Worm (Caenorhabditis elegans) whole organism, L4 larva: Measurements from ENCODE around the gene prx-5.
A peak's percentile ranks its signal among the peaks of the same experiment; 100 is the strongest.

ENCODE experiments used
- F10B5.3 ChIP-seq: sonication (generic microtip); optimal IDR thresholded peaks from 2 replicates; lab custom pipeline; 2016; ENCODE audit warnings: mild to moderate bottlenecking, missing genetic modification characterization, missing compliant biosample characterization
- F37D6.2 ChIP-seq: sonication (generic microtip); optimal IDR thresholded peaks from 2 replicates; lab custom pipeline; 2016; ENCODE audit warnings: mild to moderate bottlenecking, missing genetic modification characterization, missing compliant biosample characterization
- F44E2.7 ChIP-seq: fragments of 200-800 bp; sonication (Bioruptor generic); IDR thresholded peaks from 2 replicates; pipeline ENCODE4 v2.1.2; 2022; ENCODE audit warnings: missing genetic modification characterization, missing compliant biosample characterization
- R02D3.7 ChIP-seq: fragments of 150-350 bp; sonication (generic microtip); optimal IDR thresholded peaks from 3 replicates; lab custom pipeline; 2014; ENCODE audit warnings: missing biosample characterization, missing genetic modification characterization
- T20F7.1 ChIP-seq: fragments of 200-800 bp; sonication (Bioruptor generic); optimal IDR thresholded peaks from 2 replicates; lab custom pipeline; 2018; ENCODE audit warnings: mild to moderate bottlenecking, missing genetic modification characterization, missing compliant biosample characterization
- Y105C5A.15 ChIP-seq: fragments of 200-800 bp; sonication (Bioruptor generic); IDR thresholded peaks from 2 replicates; pipeline ENCODE4 v1.3.6; 2022; ENCODE audit warnings: missing genetic modification characterization, missing compliant biosample characterization
- ZK546.5 ChIP-seq, 2 experiments: sonication (generic microtip); optimal IDR thresholded peaks; 2 replicates each; lab custom pipeline; 2017; ENCODE audit warnings: missing biosample characterization in 2 of 2, missing genetic modification characterization in 2 of 2
- aha-1 ChIP-seq: fragments of 150-350 bp; peaks from one replicate; lab custom pipeline; 2014; ENCODE audit warnings: missing biosample characterization, missing genetic modification characterization
- ama-1 ChIP-seq: fragments of 150-350 bp; optimal IDR thresholded peaks from 2 replicates; lab custom pipeline; 2014; ENCODE audit warnings: inconsistent platforms, mixed read lengths
- ceh-28 ChIP-seq: fragments of 150-350 bp; optimal IDR thresholded peaks from 2 replicates; lab custom pipeline; 2014; ENCODE audit warnings: missing biosample characterization, missing genetic modification reagents, missing genetic modification characterization
- ceh-32 ChIP-seq: sonication (generic microtip); optimal IDR thresholded peaks from 2 replicates; lab custom pipeline; 2016; ENCODE audit warnings: mild to moderate bottlenecking, missing genetic modification characterization, missing compliant biosample characterization; ENCODE audit not compliant: poor library complexity
- ceh-82 ChIP-seq: sonication (generic microtip); optimal IDR thresholded peaks from 2 replicates; lab custom pipeline; 2017; ENCODE audit warnings: missing biosample characterization, missing genetic modification characterization
- daf-12 ChIP-seq: fragments of 150-350 bp; optimal IDR thresholded peaks from 2 replicates; lab custom pipeline; 2014; ENCODE audit warnings: missing biosample characterization, missing genetic modification reagents, missing genetic modification characterization
- daf-16 ChIP-seq, 3 experiments: sonication (generic microtip); optimal IDR thresholded peaks; 2 replicates each; lab custom pipeline; 2016 to 2017; ENCODE audit warnings: missing genetic modification characterization in 3 of 3, missing genetic modification reagents in 3 of 3, mild to moderate bottlenecking in 2 of 3, missing compliant biosample characterization in 2 of 3, missing biosample characterization in 1 of 3, moderate library complexity in 1 of 3
- daf-19 ChIP-seq: fragments of 200-800 bp; sonication (Bioruptor generic); conservative IDR thresholded peaks from 2 replicates; pipeline ENCODE4 v1.3.6; 2022; ENCODE audit warnings: missing genetic modification characterization, missing compliant biosample characterization
- dmd-8 ChIP-seq: fragments of 200-800 bp; sonication (Bioruptor generic); IDR thresholded peaks from 2 replicates; pipeline ENCODE4 v1.3.6; 2022; ENCODE audit warnings: missing genetic modification characterization, missing compliant biosample characterization
- dmd-9 ChIP-seq: fragments of 200-800 bp; sonication (Bioruptor generic); IDR thresholded peaks from 2 replicates; pipeline ENCODE4 v1.3.6; 2022; ENCODE audit warnings: missing genetic modification reagents, missing genetic modification characterization, missing compliant biosample characterization
- dpl-1 ChIP-seq: fragments of 150-350 bp; optimal IDR thresholded peaks from 2 replicates; lab custom pipeline; 2014; ENCODE audit warnings: missing biosample characterization, missing genetic modification reagents, missing genetic modification characterization
- dve-1 ChIP-seq: sonication (generic microtip); optimal IDR thresholded peaks from 2 replicates; lab custom pipeline; 2017; ENCODE audit warnings: antibody characterized with exemption, mild to moderate bottlenecking, missing genetic modification characterization, missing compliant biosample characterization; ENCODE audit not compliant: insufficient read depth
- egl-43 ChIP-seq: fragments of 200-800 bp; sonication (Bioruptor generic); IDR thresholded peaks from 2 replicates; pipeline ENCODE4 v1.3.6; 2022; ENCODE audit warnings: missing genetic modification reagents, missing genetic modification characterization, missing compliant biosample characterization
- hif-1 ChIP-seq, 2 experiments: sonication (generic microtip); optimal IDR thresholded peaks; 2 replicates each; lab custom pipeline; 2016 to 2017; ENCODE audit warnings: missing compliant biosample characterization in 2 of 2, missing genetic modification characterization in 2 of 2, missing genetic modification reagents in 2 of 2, missing genotype in 2 of 2, mild to moderate bottlenecking in 1 of 2
- hlh-11 ChIP-seq: fragments of 200-800 bp; sonication (Bioruptor generic); optimal IDR thresholded peaks from 2 replicates; lab custom pipeline; 2018; ENCODE audit warnings: mild to moderate bottlenecking, missing genetic modification characterization, missing compliant biosample characterization
- hmg-1.1 ChIP-seq: fragments of 200-800 bp; sonication (Bioruptor generic); IDR thresholded peaks from 2 replicates; pipeline ENCODE4 v1.3.6; 2022; ENCODE audit warnings: missing genetic modification reagents, missing genetic modification characterization, missing compliant biosample characterization
- lin-15B ChIP-seq: fragments of 150-350 bp; sonication (generic microtip); optimal IDR thresholded peaks from 3 replicates; lab custom pipeline; 2014; ENCODE audit warnings: missing biosample characterization, missing genetic modification characterization
- lin-29 ChIP-seq: fragments of 200-800 bp; sonication (Bioruptor generic); IDR thresholded peaks from 2 replicates; pipeline ENCODE4 v1.3.6; 2022; ENCODE audit warnings: missing genetic modification reagents, missing genetic modification characterization, missing compliant biosample characterization
- lin-38 ChIP-seq: fragments of 200-800 bp; sonication (Bioruptor generic); IDR thresholded peaks from 2 replicates; pipeline ENCODE4 v1.3.6; 2022; ENCODE audit warnings: missing genetic modification reagents, missing genetic modification characterization, missing compliant biosample characterization
- lir-3 ChIP-seq: sonication (generic microtip); optimal IDR thresholded peaks from 2 replicates; lab custom pipeline; 2016; ENCODE audit warnings: mild to moderate bottlenecking, missing genetic modification characterization, missing compliant biosample characterization
- lsy-2 ChIP-seq, 2 experiments: fragments of 150-350 bp in 1 of 2; sonication (generic microtip) in 1 of 2; optimal IDR thresholded peaks; 2 replicates each; lab custom pipeline; 2014 to 2017; ENCODE audit warnings: missing biosample characterization in 2 of 2, missing genetic modification characterization in 2 of 2
- mdl-1 ChIP-seq, 2 experiments: fragments of 150-350 bp in 1 of 2; sonication (generic microtip) in 1 of 2; optimal IDR thresholded peaks; 2 replicates each; lab custom pipeline; 2014 to 2017; ENCODE audit warnings: missing biosample characterization in 2 of 2, missing genetic modification characterization in 2 of 2
- mdt-29 ChIP-seq: fragments of 200-800 bp; sonication (Bioruptor generic); IDR thresholded peaks from 2 replicates; pipeline ENCODE4 v1.3.6; 2022; ENCODE audit warnings: missing genetic modification reagents, missing genetic modification characterization, missing compliant biosample characterization
- mep-1 ChIP-seq: fragments of 150-350 bp; sonication (generic microtip); optimal IDR thresholded peaks from 3 replicates; lab custom pipeline; 2014; ENCODE audit warnings: missing biosample characterization, missing genetic modification characterization
- mes-2 ChIP-seq: sonication (generic microtip); optimal IDR thresholded peaks from 2 replicates; lab custom pipeline; 2016; ENCODE audit warnings: missing genotype, mild to moderate bottlenecking, missing genetic modification characterization, missing compliant biosample characterization; ENCODE audit not compliant: poor library complexity, severe bottlenecking
- mxl-2 ChIP-seq: fragments of 200-800 bp; sonication (Bioruptor generic); conservative IDR thresholded peaks from 2 replicates; pipeline ENCODE4 v1.3.6; 2022; ENCODE audit warnings: missing genetic modification reagents, missing genetic modification characterization, missing compliant biosample characterization
- nhr-102 ChIP-seq: sonication (generic microtip); optimal IDR thresholded peaks from 2 replicates; lab custom pipeline; 2016; ENCODE audit warnings: mild to moderate bottlenecking, missing genetic modification characterization, moderate library complexity, missing compliant biosample characterization
- nhr-28 ChIP-seq: fragments of 150-350 bp; optimal IDR thresholded peaks from 2 replicates; lab custom pipeline; 2014; ENCODE audit warnings: missing biosample characterization, missing genetic modification characterization
- nhr-41 ChIP-seq: fragments of 200-800 bp; sonication (Bioruptor generic); IDR thresholded peaks from 2 replicates; pipeline ENCODE4 v1.3.6; 2022; ENCODE audit warnings: missing genetic modification reagents, missing genetic modification characterization, missing compliant biosample characterization
- php-3 ChIP-seq: fragments of 200-800 bp; sonication (Bioruptor generic); IDR thresholded peaks from 2 replicates; pipeline ENCODE4 v1.3.6; 2022; ENCODE audit warnings: missing genetic modification reagents, missing genetic modification characterization, missing compliant biosample characterization
- rbr-2 ChIP-seq: sonication (generic microtip); optimal IDR thresholded peaks from 2 replicates; lab custom pipeline; 2016; ENCODE audit warnings: missing genotype, missing genetic modification characterization, missing compliant biosample characterization
- snpc-4 ChIP-seq: fragments of 150-350 bp; optimal IDR thresholded peaks from 2 replicates; lab custom pipeline; 2014; ENCODE audit warnings: missing biosample characterization, missing genetic modification characterization
- tag-97 ChIP-seq: fragments of 200-800 bp; sonication (Bioruptor generic); IDR thresholded peaks from 2 replicates; pipeline ENCODE4 v1.3.6; 2022; ENCODE audit warnings: missing genetic modification characterization, missing compliant biosample characterization
- tra-1 ChIP-seq: fragments of 200-800 bp; sonication (Bioruptor generic); IDR thresholded peaks from 2 replicates; pipeline ENCODE4 v1.3.6; 2022; ENCODE audit warnings: missing genetic modification reagents, missing genetic modification characterization, missing compliant biosample characterization
- unc-62 ChIP-seq, 3 experiments: fragments of 150-350 bp in 1 of 3; sonication (generic microtip); optimal IDR thresholded peaks in 2 of 3; peaks in 1 of 3; 1 replicate in 1 of 3; 2 replicates in 2 of 3; lab custom pipeline; 2014 to 2017; ENCODE audit warnings: missing biosample characterization in 3 of 3, missing genetic modification characterization in 3 of 3, missing genetic modification reagents in 3 of 3, missing genotype in 1 of 3
- zag-1 ChIP-seq: fragments of 150-350 bp; optimal IDR thresholded peaks from 2 replicates; lab custom pipeline; 2014; ENCODE audit warnings: missing biosample characterization, missing genetic modification characterization
- zfp-3 ChIP-seq: fragments of 200-800 bp; sonication (Bioruptor generic); conservative IDR thresholded peaks from 2 replicates; pipeline ENCODE4 v1.3.6; 2022; ENCODE audit warnings: missing genetic modification reagents, missing genetic modification characterization, missing compliant biosample characterization
- zip-2 ChIP-seq: fragments of 150-350 bp; optimal IDR thresholded peaks from 2 replicates; lab custom pipeline; 2014; ENCODE audit warnings: missing biosample characterization, missing genetic modification characterization

prx-5 gene

DNA sequence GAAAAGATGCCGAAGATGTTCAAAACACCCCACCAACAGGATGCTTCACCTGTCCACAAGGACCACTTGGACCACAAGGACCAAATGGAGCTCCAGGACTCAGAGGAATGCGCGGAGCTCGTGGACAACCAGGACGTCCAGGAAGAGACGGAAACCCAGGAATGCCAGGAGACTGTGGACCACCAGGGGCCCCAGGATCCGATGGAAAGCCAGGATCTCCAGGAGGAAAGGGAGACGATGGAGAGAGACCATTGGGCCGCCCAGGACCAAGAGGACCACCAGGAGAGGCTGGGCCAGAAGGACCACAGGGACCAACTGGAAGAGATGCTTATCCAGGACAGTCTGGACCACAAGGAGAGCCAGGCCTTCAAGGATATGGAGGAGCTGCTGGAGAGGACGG, 29.0 kb downstream of the prx-5 start (continued):
- no peak for TF ChIP-seq Y105C5A.15
- TF ChIP-seq tag-97 (GFP tag; lab: Robert Waterston, UW): no peak
- TF ChIP-seq ZK546.5 (tag; optimal IDR thresholded peaks at IDR 0.05; lab: Kevin White, UChicago): no peak
- no peak for TF ChIP-seq lin-15B (tag; lab: Kevin White, UChicago)
- TF ChIP-seq ceh-82 (tag; lab: Kevin White, UChicago): no peak

DNA sequence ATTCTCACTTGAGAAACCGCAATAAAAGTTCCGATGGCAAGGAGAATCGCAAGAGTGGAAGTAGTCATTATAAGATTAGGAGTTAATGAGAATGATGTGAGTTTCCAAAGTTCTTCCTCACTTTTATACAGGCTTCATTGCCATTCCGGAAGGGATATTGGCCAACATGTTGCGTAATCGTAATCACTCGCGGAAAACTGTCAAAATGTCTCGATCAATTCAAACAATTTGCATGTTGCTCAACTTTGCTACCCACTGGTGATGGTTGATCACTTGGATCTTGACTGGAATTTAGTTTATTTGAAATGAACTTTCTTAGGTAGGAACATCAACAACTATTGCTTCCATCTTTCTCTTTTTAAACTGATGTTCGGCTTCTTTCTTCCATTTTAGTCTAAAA, 32.8 kb downstream of the prx-5 start, which contains the start of gene idpb-4:
Gene idpb-4 (minus strand): TSS at position 101 of the 400 bp plus-strand sequence.
- no peak for TF ChIP-seq F10B5.3

DNA sequence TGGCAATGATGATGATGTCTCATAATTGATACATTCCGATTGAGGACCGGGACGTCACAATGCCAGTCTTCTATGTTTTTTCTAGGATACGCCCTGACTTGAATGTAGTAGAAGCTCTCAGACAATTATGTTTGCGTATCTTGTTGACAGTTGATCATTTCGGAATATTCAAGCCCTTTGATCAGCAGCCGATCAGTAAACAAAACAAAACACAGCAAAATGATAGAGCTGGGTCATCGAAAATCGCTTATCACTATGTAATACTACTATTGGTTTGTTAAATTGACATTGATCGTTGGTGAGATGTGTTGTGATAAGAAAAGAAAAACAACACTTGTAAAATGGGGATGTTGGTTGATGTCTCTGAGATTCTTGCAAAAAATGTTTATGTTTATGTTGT, 33.6 kb downstream of the prx-5 start:
- TF ChIP-seq dve-1 (tag; lab: Kevin White, UChicago) (peak; percentile 49), hlh-11 (tag; lab: Kevin White, UChicago) (peak; percentile 20), dmd-8 (GFP tag; lab: Robert Waterston, UW) (no peak), daf-16 (GFP tag; optimal IDR thresholded peaks at IDR 0.05; lab: Kevin White, UChicago) (no peak), daf-16 (tag; optimal IDR thresholded peaks at IDR 0.05; lab: Kevin White, UChicago) (peak; percentile 92)

DNA sequence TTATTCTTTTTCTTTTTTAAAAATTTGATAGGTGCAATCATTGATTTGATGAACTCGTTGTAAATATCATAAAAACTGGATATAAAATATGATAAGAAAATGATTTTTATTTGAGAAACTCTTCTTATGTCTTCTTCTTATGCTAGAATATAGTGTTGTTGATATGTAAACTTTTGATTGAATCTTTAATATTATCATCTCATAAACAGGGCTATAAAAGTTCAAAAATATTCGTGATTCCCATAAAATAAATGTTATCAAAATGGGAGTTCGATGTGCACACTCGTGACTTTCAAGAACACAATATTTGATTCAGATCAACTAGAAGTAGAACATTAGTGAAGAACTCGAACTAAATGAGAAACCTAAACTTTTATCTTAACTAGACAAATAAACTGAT, 34.3 kb downstream of the prx-5 start:
- TF ChIP-seq lsy-2 (tag; optimal IDR thresholded peaks at IDR 0.05; lab: Kevin White, UChicago) (no peak), F37D6.2 (tag; lab: Kevin White, UChicago) (no peak), mep-1 (no peak), nhr-41 (GFP tag; lab: Robert Waterston, UW) (no peak), egl-43 (GFP tag; lab: Robert Waterston, UW) (no peak), hmg-1.1 (GFP tag; lab: Robert Waterston, UW) (no peak), lin-38 (GFP tag; lab: Robert Waterston, UW) (no peak), hlh-11 (tag; lab: Kevin White, UChicago) (peak; percentile 53), lin-29 (no peak), mes-2 (tag; lab: Kevin White, UChicago) (no peak), mdl-1 (tag; optimal IDR thresholded peaks at IDR 0.05; lab: Kevin White, UChicago) (peak in 1 of 2 experiments; percentile 34), F44E2.7 (GFP tag; lab: Robert Waterston, UW) (no peak), dpl-1 (GFP tag; lab: Kevin White, UChicago) (no peak), hif-1 (tag; optimal IDR thresholded peaks at IDR 0.05; lab: Kevin White, UChicago) (no peak), mdt-29 (no peak), ceh-32 (tag; lab: Kevin White, UChicago) (no peak), R02D3.7 (tag; lab: Kevin White, UChicago) (no peak), zfp-3 (GFP tag; lab: Robert Waterston, UW) (no peak), T20F7.1 (GFP tag; lab: Kevin White, UChicago) (no peak), zag-1 (tag; lab: Kevin White, UChicago) (no peak), daf-12 (tag; lab: Kevin White, UChicago) (no peak), dmd-9 (no peak), nhr-102 (tag; lab: Kevin White, UChicago) (peak; percentile 22), php-3 (peak; percentile 98), tra-1 (GFP tag; lab: Robert Waterston, UW) (no peak), nhr-28 (peak; percentile 66), zip-2 (tag; lab: Kevin White, UChicago) (no peak), ceh-28 (tag; lab: Kevin White, UChicago) (no peak), lir-3 (tag; lab: Kevin White, UChicago) (no peak), daf-19 (GFP tag; lab: Robert Waterston, UW) (no peak), unc-62 (GFP tag; optimal IDR thresholded peaks at IDR 0.05 in 1 of 2; lab: Kevin White, UChicago) (no peak), unc-62 (tag; optimal IDR thresholded peaks at IDR 0.05; lab: Kevin White, UChicago) (no peak), ceh-82 (tag; lab: Kevin White, UChicago) (no peak), aha-1 (tag; lab: Kevin White, UChicago) (no peak), F10B5.3 (no peak), ama-1 (lab: Kevin White, UChicago) (no peak), mxl-2 (no peak), lin-15B (tag; lab: Kevin White, UChicago) (no peak), snpc-4 (tag; lab: Kevin White, UChicago) (no peak), rbr-2 (tag; lab: Kevin White, UChicago) (no peak)
